Worm (Caenorhabditis elegans): Measurements from ENCODE around the gene lin-18.

ce11 chrX:3914273-3914672 is 44.1 kb upstream of the lin-18 start:
- TF ChIP-seq tab-1 (GFP tag; IDR thresholded peaks at IDR 0.05) (peak; percentile 74; the same call in 1 of the 2 replicates), T22C8.4 (GFP tag; IDR thresholded peaks at IDR 0.05) (peak; percentile 49; the same call in 1 of the 2 replicates)
